Worm (Caenorhabditis elegans) whole organism, L1 larva: ENCODE measurements around the gene M195.2.

Experiments
- ama-1 ChIP-seq: fragments of 150-350 bp; optimal IDR thresholded peaks from 2 replicates; lab custom pipeline; 2014
- ceh-90 ChIP-seq: sonication (generic microtip); optimal IDR thresholded peaks from 2 replicates; lab custom pipeline; 2016; ENCODE audit warnings: missing genetic modification characterization, missing compliant biosample characterization
- elt-3 ChIP-seq, 6 experiments: fragments of 150-350 bp in 1 of 6; sonication (generic microtip); optimal IDR thresholded peaks; 2 replicates each; lab custom pipeline; 2017 to 2018; ENCODE audit warnings: missing biosample characterization in 6 of 6, missing genetic modification characterization in 6 of 6, inconsistent platforms in 1 of 6
- grh-1 ChIP-seq: fragments of 200-800 bp; sonication (Bioruptor generic); IDR thresholded peaks from 2 replicates; pipeline ENCODE4 v1.3.6; 2022; ENCODE audit warnings: missing genetic modification reagents, missing genetic modification characterization, missing compliant biosample characterization
- lin-15B ChIP-seq: fragments of 150-350 bp; sonication (generic microtip); optimal IDR thresholded peaks from 3 replicates; lab custom pipeline; 2014; ENCODE audit warnings: missing biosample characterization, missing genetic modification characterization
- lin-35 ChIP-seq, 2 experiments: fragments of 150-350 bp; optimal IDR thresholded peaks; 2 replicates each; lab custom pipeline; 2014; ENCODE audit warnings: missing biosample characterization in 2 of 2, missing genetic modification characterization in 2 of 2, missing genetic modification reagents in 2 of 2
- mdl-1 ChIP-seq, 2 experiments: fragments of 150-350 bp; optimal IDR thresholded peaks; 2 replicates each; lab custom pipeline; 2014 to 2017; ENCODE audit warnings: missing biosample characterization in 2 of 2, missing genetic modification characterization in 2 of 2, inconsistent platforms in 1 of 2
- nhr-84 ChIP-seq: sonication (generic microtip); optimal IDR thresholded peaks from 2 replicates; lab custom pipeline; 2017; ENCODE audit warnings: missing biosample characterization, missing genetic modification characterization
- nhr-90 ChIP-seq: sonication (generic microtip); optimal IDR thresholded peaks from 2 replicates; lab custom pipeline; 2016; ENCODE audit warnings: mild to moderate bottlenecking, missing genetic modification characterization, missing compliant biosample characterization; ENCODE audit not compliant: poor library complexity
- pag-3 ChIP-seq: sonication (generic microtip); optimal IDR thresholded peaks from 2 replicates; lab custom pipeline; 2017; ENCODE audit warnings: missing genetic modification characterization, mild to moderate bottlenecking, missing compliant biosample characterization, antibody characterized with exemption, borderline replicate concordance; ENCODE audit not compliant: insufficient read depth
- skn-1 ChIP-seq: fragments of 150-350 bp; optimal IDR thresholded peaks from 2 replicates; lab custom pipeline; 2014; ENCODE audit warnings: missing biosample characterization, missing genetic modification characterization
- unc-130 ChIP-seq: fragments of 150-350 bp; optimal IDR thresholded peaks from 2 replicates; lab custom pipeline; 2017; ENCODE audit warnings: missing biosample characterization, missing genetic modification characterization, inconsistent platforms
- unc-62 ChIP-seq: fragments of 150-350 bp; optimal IDR thresholded peaks from 2 replicates; lab custom pipeline; 2014; ENCODE audit warnings: missing biosample characterization, missing genetic modification reagents, missing genetic modification characterization

DNA sequence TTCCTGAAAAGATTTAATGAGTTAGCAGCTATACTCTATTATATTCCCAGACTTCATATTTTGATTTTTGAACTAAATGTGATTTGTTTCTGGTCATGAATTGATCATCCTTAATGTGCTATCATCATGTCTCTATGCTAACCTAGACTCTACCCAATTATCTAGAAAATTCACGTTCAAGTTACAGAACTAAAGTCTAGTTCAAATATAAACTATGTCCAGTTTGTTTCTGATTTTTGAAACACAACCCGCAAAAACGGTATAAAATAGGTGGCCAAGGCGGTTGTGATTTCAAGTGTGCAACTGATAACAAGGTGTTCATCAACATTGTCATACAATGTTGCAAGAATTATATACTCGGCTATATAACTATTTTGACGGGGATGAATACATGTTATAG lies 30.2 kb downstream of the M195.2 start, which contains the start of gene F49E12.10:
- no peak for TF ChIP-seq grh-1 (GFP tag; lab: Robert Waterston, UW)
- TF ChIP-seq unc-62 = no peak
- no peak for TF ChIP-seq lin-35 (GFP tag; optimal IDR thresholded peaks at IDR 0.05; lab: Kevin White, UChicago)
- TF ChIP-seq nhr-84 (tag; lab: Kevin White, UChicago) = no peak
- no peak for TF ChIP-seq ama-1 (lab: Kevin White, UChicago)
- TF ChIP-seq elt-3 (tag; optimal IDR thresholded peaks at IDR 0.05; lab: Kevin White, UChicago) = no peak
- TF ChIP-seq ceh-90 (tag; lab: Kevin White, UChicago) = no peak
- TF ChIP-seq lin-15B (tag; lab: Kevin White, UChicago) = no peak
- no peak for TF ChIP-seq skn-1 (tag; lab: Kevin White, UChicago)
- no peak for TF ChIP-seq nhr-90
- TF ChIP-seq mdl-1 (tag; optimal IDR thresholded peaks at IDR 0.05; lab: Kevin White, UChicago) = no peak
- TF ChIP-seq unc-130 (tag; lab: Kevin White, UChicago) = no peak
- no peak for TF ChIP-seq pag-3 (tag; lab: Kevin White, UChicago)
